Worm (Caenorhabditis elegans): ENCODE measurements around the gene F32G8.2.

- TF ChIP-seq ama-1 (optimal IDR thresholded peaks at IDR 0.05) (no peak), rbr-2 (tag; optimal IDR thresholded peaks at IDR 0.05) (no peak), lsy-2 (tag; optimal IDR thresholded peaks at IDR 0.05) (no peak), ztf-7 (tag; optimal IDR thresholded peaks at IDR 0.05) (no peak), skn-1 (tag; optimal IDR thresholded peaks at IDR 0.05) (no peak), dmd-8 (GFP tag; IDR thresholded peaks at IDR 0.05) (no peak), snpc-1.2 (GFP tag; IDR thresholded peaks at IDR 0.05) (no peak), daf-12 (tag; optimal IDR thresholded peaks at IDR 0.05) (no peak), egl-27 (tag; optimal IDR thresholded peaks at IDR 0.05) (no peak), nhr-28 (tag; optimal IDR thresholded peaks at IDR 0.05) (no peak), aly-2 (tag; optimal IDR thresholded peaks at IDR 0.05) (no peak), php-3 (GFP tag; IDR thresholded peaks at IDR 0.05) (no peak)
These were observed 836 bp upstream of the F32G8.2 start, which contains the start of gene srd-34 for ce11 chrV:10548981-10549380.
